Fruit fly (Drosophila melanogaster) whole organism, embryonic: Measurements from ENCODE around the gene CG13471.
A peak's percentile ranks its signal among the peaks of the same experiment; 100 is the strongest.

Experiments
- Antp ChIP-seq: fragments of 200-800 bp; sonication (Bioruptor generic); optimal IDR thresholded peaks from 3 replicates; lab custom pipeline; 2016; ENCODE audit warnings: missing biosample characterization, missing genetic modification characterization
- Atf-2 ChIP-seq: fragments of 200-800 bp; sonication (Bioruptor generic); optimal IDR thresholded peaks from 2 replicates; lab custom pipeline; 2016; ENCODE audit warnings: missing biosample characterization, missing genetic modification characterization
- CG10431 ChIP-seq: fragments of 200-800 bp; sonication (Bioruptor generic); optimal IDR thresholded peaks from 3 replicates; lab custom pipeline; 2018; ENCODE audit warnings: missing biosample characterization, mild to moderate bottlenecking, missing genetic modification characterization
- CG12391 ChIP-seq: fragments of 200-800 bp; sonication (Bioruptor generic); optimal IDR thresholded peaks from 3 replicates; lab custom pipeline; 2018; ENCODE audit warnings: missing biosample characterization, mild to moderate bottlenecking, missing genetic modification characterization, moderate library complexity
- CG13894 ChIP-seq: fragments of 200-800 bp; sonication (Bioruptor generic); optimal IDR thresholded peaks from 3 replicates; lab custom pipeline; 2018; ENCODE audit warnings: missing biosample characterization, mild to moderate bottlenecking, missing genetic modification characterization, moderate library complexity
- CG15601 ChIP-seq: fragments of 200-800 bp; sonication (Bioruptor generic); optimal IDR thresholded peaks from 3 replicates; lab custom pipeline; 2019; ENCODE audit warnings: missing biosample characterization, mild to moderate bottlenecking, missing genetic modification characterization, moderate library complexity
- CG2116 ChIP-seq: fragments of 200-800 bp; sonication (Bioruptor generic); optimal IDR thresholded peaks from 3 replicates; lab custom pipeline; 2018; ENCODE audit warnings: missing biosample characterization, mild to moderate bottlenecking, missing genetic modification characterization
- CG31224 ChIP-seq: fragments of 200-800 bp; sonication (Bioruptor generic); IDR thresholded peaks from 2 replicates; pipeline ENCODE4 v1.3.6; 2022; ENCODE audit warnings: missing biosample characterization, missing genetic modification characterization
- CG32772 ChIP-seq: fragments of 200-800 bp; sonication (Bioruptor generic); IDR thresholded peaks from 2 replicates; pipeline ENCODE4 v1.3.6; 2022; ENCODE audit warnings: missing biosample characterization, missing genetic modification characterization
- CG4282 ChIP-seq: fragments of 200-800 bp; sonication (Bioruptor generic); optimal IDR thresholded peaks from 2 replicates; lab custom pipeline; 2016; ENCODE audit warnings: missing biosample characterization, missing genetic modification characterization
- CG4820 ChIP-seq: fragments of 200-800 bp; sonication (Bioruptor generic); optimal IDR thresholded peaks from 3 replicates; lab custom pipeline; 2016; ENCODE audit warnings: missing biosample characterization, missing genetic modification characterization
- CG5953 ChIP-seq: fragments of 200-800 bp; sonication (Bioruptor generic); IDR thresholded peaks from 2 replicates; pipeline ENCODE4 v1.3.6; 2022; ENCODE audit warnings: missing biosample characterization, missing genetic modification characterization
- CG6254 ChIP-seq: fragments of 200-800 bp; sonication (Bioruptor generic); optimal IDR thresholded peaks from 3 replicates; lab custom pipeline; 2017; ENCODE audit warnings: mild to moderate bottlenecking, missing biosample characterization, missing genetic modification reagents, missing genetic modification characterization
- CG7271 ChIP-seq: fragments of 200-800 bp; sonication (Bioruptor generic); optimal IDR thresholded peaks from 2 replicates; lab custom pipeline; 2018; ENCODE audit warnings: missing biosample characterization, mild to moderate bottlenecking, missing genetic modification characterization, moderate library complexity
- CG8359 ChIP-seq: fragments of 200-800 bp; sonication (Bioruptor generic); optimal IDR thresholded peaks from 2 replicates; lab custom pipeline; 2017; ENCODE audit warnings: missing biosample characterization, mild to moderate bottlenecking, missing genetic modification characterization, borderline replicate concordance
- CG9797 ChIP-seq: fragments of 200-800 bp; sonication (Bioruptor generic); optimal IDR thresholded peaks from 3 replicates; lab custom pipeline; 2018; ENCODE audit warnings: missing biosample characterization, mild to moderate bottlenecking, missing genetic modification characterization
- CoRest ChIP-seq: fragments of 200-800 bp; sonication (Bioruptor generic); optimal IDR thresholded peaks from 3 replicates; lab custom pipeline; 2018; ENCODE audit warnings: missing biosample characterization, mild to moderate bottlenecking, missing genetic modification characterization, moderate library complexity
- Deaf1 ChIP-seq: fragments of 200-800 bp; optimal IDR thresholded peaks from 3 replicates; lab custom pipeline; 2019; ENCODE audit warnings: missing biosample characterization, mild to moderate bottlenecking, missing genetic modification characterization, moderate library complexity
- Dp ChIP-seq: fragments of 200-800 bp; sonication (Bioruptor generic); optimal IDR thresholded peaks from 2 replicates; lab custom pipeline; 2018; ENCODE audit warnings: missing biosample characterization, mild to moderate bottlenecking, missing genetic modification characterization, moderate library complexity
- Dref ChIP-seq: fragments of 200-800 bp; sonication (Bioruptor generic); IDR thresholded peaks from 2 replicates; pipeline ENCODE4 v1.3.6; 2022; ENCODE audit warnings: missing biosample characterization, missing genetic modification characterization
- Drgx ChIP-seq: fragments of 200-800 bp; sonication (Bioruptor generic); IDR thresholded peaks from 2 replicates; pipeline ENCODE4 v1.3.6; 2022; ENCODE audit warnings: missing biosample characterization, missing genetic modification characterization
- Ets97D ChIP-seq: fragments of 200-800 bp; sonication (Bioruptor generic); optimal IDR thresholded peaks from 3 replicates; lab custom pipeline; 2016; ENCODE audit warnings: missing biosample characterization, missing genetic modification characterization
- HHEX ChIP-seq: fragments of 200-800 bp; sonication (Bioruptor generic); optimal IDR thresholded peaks from 3 replicates; lab custom pipeline; 2017; ENCODE audit warnings: missing biosample characterization, mild to moderate bottlenecking, missing genetic modification characterization, missing genetic modification reagents
- Nf-YA ChIP-seq: fragments of 200-800 bp; sonication (Bioruptor generic); IDR thresholded peaks from 2 replicates; pipeline ENCODE4 v1.3.6; 2022; ENCODE audit warnings: missing biosample characterization, missing genetic modification characterization
- Sin3A ChIP-seq: fragments of >200 bp; optimal IDR thresholded peaks from 2 replicates; lab custom pipeline; 2018
- Sry-δ ChIP-seq: fragments of 200-800 bp; sonication (Bioruptor generic); optimal IDR thresholded peaks from 2 replicates; lab custom pipeline; 2016; ENCODE audit warnings: missing biosample characterization, missing genetic modification characterization
- amos ChIP-seq: fragments of 200-800 bp; sonication (Bioruptor generic); IDR thresholded peaks from 2 replicates; pipeline ENCODE4 v1.3.6; 2022; ENCODE audit warnings: missing biosample characterization, missing genetic modification characterization; ENCODE audit not compliant: partially characterized antibody
- cato ChIP-seq: fragments of 200-800 bp; sonication (Bioruptor generic); optimal IDR thresholded peaks from 2 replicates; lab custom pipeline; 2016; ENCODE audit warnings: missing biosample characterization, missing genetic modification characterization, borderline replicate concordance
- en ChIP-seq: fragments of 200-800 bp; sonication (Bioruptor generic); optimal IDR thresholded peaks from 2 replicates; lab custom pipeline; 2016; ENCODE audit warnings: missing biosample characterization, missing genetic modification characterization
- ewg ChIP-seq: fragments of 200-800 bp; sonication (Bioruptor generic); optimal IDR thresholded peaks from 3 replicates; lab custom pipeline; 2017; ENCODE audit warnings: mild to moderate bottlenecking, missing biosample characterization, missing genetic modification reagents, missing genetic modification characterization
- gem ChIP-seq: fragments of 200-800 bp; sonication (Bioruptor generic); optimal IDR thresholded peaks from 2 replicates; lab custom pipeline; 2019; ENCODE audit warnings: missing biosample characterization, mild to moderate bottlenecking, missing genetic modification characterization, moderate library complexity
- grn ChIP-seq: fragments of 200-800 bp; sonication (Bioruptor generic); optimal IDR thresholded peaks from 3 replicates; lab custom pipeline; 2017; ENCODE audit warnings: missing biosample characterization, missing genetic modification characterization
- her ChIP-seq: fragments of 200-800 bp; sonication (Bioruptor generic); optimal IDR thresholded peaks from 2 replicates; lab custom pipeline; 2016; ENCODE audit warnings: missing biosample characterization, missing genetic modification characterization
- inv ChIP-seq: fragments of 200-800 bp; sonication (Bioruptor generic); IDR thresholded peaks from 2 replicates; pipeline ENCODE4 v1.3.6; 2022; ENCODE audit warnings: missing biosample characterization, missing genetic modification characterization; ENCODE audit not compliant: partially characterized antibody
- jigr1 ChIP-seq: fragments of 200-800 bp; sonication (Bioruptor generic); IDR thresholded peaks from 3 replicates; pipeline ENCODE4 v1.3.6; 2022; ENCODE audit warnings: missing biosample characterization, missing genetic modification characterization
- jing ChIP-seq: fragments of 200-800 bp; sonication (Bioruptor generic); optimal IDR thresholded peaks from 2 replicates; lab custom pipeline; 2018; ENCODE audit warnings: missing biosample characterization, mild to moderate bottlenecking, missing genetic modification characterization
- kah ChIP-seq: fragments of 200-800 bp; sonication (Bioruptor generic); optimal IDR thresholded peaks from 2 replicates; lab custom pipeline; 2018; ENCODE audit warnings: missing biosample characterization, mild to moderate bottlenecking, missing genetic modification characterization
- odd ChIP-seq: fragments of 200-800 bp; sonication (Bioruptor generic); optimal IDR thresholded peaks from 2 replicates; lab custom pipeline; 2017; ENCODE audit warnings: missing biosample characterization, mild to moderate bottlenecking, missing genetic modification characterization
- p53 ChIP-seq: fragments of 200-800 bp; sonication (Bioruptor generic); optimal IDR thresholded peaks from 2 replicates; lab custom pipeline; 2016; ENCODE audit warnings: missing biosample characterization, missing genetic modification characterization
- rib ChIP-seq: fragments of 200-800 bp; sonication (Bioruptor generic); IDR thresholded peaks from 2 replicates; pipeline ENCODE4 v1.3.6; 2022; ENCODE audit warnings: missing biosample characterization, missing genetic modification characterization
- sd ChIP-seq: fragments of 200-800 bp; sonication (Bioruptor generic); optimal IDR thresholded peaks from 3 replicates; lab custom pipeline; 2018; ENCODE audit warnings: missing biosample characterization, mild to moderate bottlenecking, missing genetic modification characterization, moderate library complexity
- sens ChIP-seq: fragments of 200-800 bp; sonication (Bioruptor generic); peaks from one replicate; lab custom pipeline; 2016; ENCODE audit warnings: missing biosample characterization, missing genetic modification characterization
- sens-2 ChIP-seq: fragments of 200-800 bp; sonication (Bioruptor generic); IDR thresholded peaks from 2 replicates; pipeline ENCODE4 v1.3.6; 2022; ENCODE audit warnings: missing biosample characterization, missing genetic modification characterization
- slou ChIP-seq: fragments of 200-800 bp; sonication (Bioruptor generic); optimal IDR thresholded peaks from 3 replicates; lab custom pipeline; 2016; ENCODE audit warnings: missing biosample characterization, missing genetic modification characterization
- sr ChIP-seq: fragments of 200-800 bp; sonication (Bioruptor generic); IDR thresholded peaks from 3 replicates; pipeline ENCODE4 v1.3.6; 2022; ENCODE audit warnings: missing biosample characterization, missing genetic modification characterization
- ssp ChIP-seq: fragments of 200-800 bp; sonication (Bioruptor generic); IDR thresholded peaks from 2 replicates; pipeline ENCODE4 v1.3.6; 2022; ENCODE audit warnings: missing biosample characterization, missing genetic modification characterization
- tgo ChIP-seq: fragments of 200-800 bp; sonication (Bioruptor generic); IDR thresholded peaks from 3 replicates; pipeline ENCODE4 v1.3.6; 2022; ENCODE audit warnings: missing biosample characterization, missing genetic modification characterization
- tna ChIP-seq: fragments of 200-800 bp; sonication (Bioruptor generic); IDR thresholded peaks from 2 replicates; pipeline ENCODE4 v1.3.6; 2022; ENCODE audit warnings: missing biosample characterization, missing genetic modification characterization; ENCODE audit not compliant: partially characterized antibody
- z ChIP-seq: fragments of 200-800 bp; sonication (Bioruptor generic); IDR thresholded peaks from 3 replicates; pipeline ENCODE4 v1.3.6; 2022; ENCODE audit warnings: missing biosample characterization, missing genetic modification characterization
- zen ChIP-seq: fragments of 200-800 bp; sonication (Bioruptor generic); optimal IDR thresholded peaks from 3 replicates; lab custom pipeline; 2018; ENCODE audit warnings: missing biosample characterization, mild to moderate bottlenecking, missing genetic modification characterization, moderate library complexity

CG13471 gene

dm6 chr3L:14781082-14781862 lies 48.0 kb upstream of the CG13471 start (continued):
- peak; percentile 14 for TF ChIP-seq Ets97D
- peak; percentile 65 for TF ChIP-seq Atf-2
- TF ChIP-seq z (GFP tag; lab: Robert Waterston, UW), result peak; percentile 47; the same call in 1 of the 3 replicates
- TF ChIP-seq Drgx (GFP tag; lab: Robert Waterston, UW), result peak; percentile 71
- peak; percentile 87 for TF ChIP-seq CoRest (tag; lab: Kevin White, UChicago)
- TF ChIP-seq CG6254 (GFP tag; lab: Kevin White, UChicago), result peak; percentile 94
- TF ChIP-seq sens-2 (GFP tag; lab: Robert Waterston, UW), result no peak
- peak; percentile 80 for TF ChIP-seq gem (tag; lab: Kevin White, UChicago)
- no peak for TF ChIP-seq p53
- no peak for TF ChIP-seq tna (GFP tag; lab: Robert Waterston, UW)
- TF ChIP-seq odd, result peak; percentile 78
- peak; percentile 56 for TF ChIP-seq CG10431 (GFP tag; lab: Kevin White, UChicago)
- no peak for TF ChIP-seq ssp (GFP tag; lab: Robert Waterston, UW)
- peak; percentile 68 for TF ChIP-seq her
- no peak for TF ChIP-seq inv (GFP tag; lab: Robert Waterston, UW)
- peak; percentile 55 for TF ChIP-seq rib (GFP tag; lab: Robert Waterston, UW)
- no peak for TF ChIP-seq CG5953 (GFP tag; lab: Robert Waterston, UW)
- TF ChIP-seq CG9797, result no peak
- TF ChIP-seq Dref, result no peak
- peak; percentile 61 for TF ChIP-seq CG4820 (GFP tag; lab: Kevin White, UChicago)
- peak; percentile 58 for TF ChIP-seq CG15601 (tag; lab: Kevin White, UChicago)
- no peak for TF ChIP-seq CG32772 (GFP tag; lab: Robert Waterston, UW)
- TF ChIP-seq CG8359 (GFP tag; lab: Kevin White, UChicago), result peak; percentile 55
- peak; percentile 26; the same call in 2 of the 3 replicates for TF ChIP-seq tgo
- TF ChIP-seq amos (GFP tag; lab: Robert Waterston, UW), result peak; percentile 9; the same call in 1 of the 2 replicates
- no peak for TF ChIP-seq CG4282 (GFP tag; lab: Kevin White, UChicago)
- peak; percentile 12 for TF ChIP-seq Sry-δ (GFP tag; lab: Kevin White, UChicago)
- peak; percentile 52 for TF ChIP-seq cato (GFP tag; lab: Kevin White, UChicago)
- TF ChIP-seq HHEX (GFP tag; lab: Kevin White, UChicago), result peak; percentile 65
- TF ChIP-seq Dp (GFP tag; lab: Kevin White, UChicago), result no peak
- TF ChIP-seq CG13894, result peak; percentile 54
- TF ChIP-seq slou (GFP tag; lab: Kevin White, UChicago), result peak; percentile 23
- no peak for TF ChIP-seq Sin3A (lab: Kevin White, UChicago)
- peak; percentile 30 for TF ChIP-seq Antp (GFP tag; lab: Kevin White, UChicago)
- peak; percentile 57 for TF ChIP-seq zen
- TF ChIP-seq en (GFP tag; lab: Kevin White, UChicago), result peak; percentile 53
- no peak for TF ChIP-seq Nf-YA (GFP tag; lab: Robert Waterston, UW)
- TF ChIP-seq grn, result no peak
- TF ChIP-seq CG31224 (GFP tag; lab: Robert Waterston, UW), result no peak
- TF ChIP-seq CG2116 (GFP tag; lab: Kevin White, UChicago), result peak; percentile 12
- no peak for TF ChIP-seq jing (GFP tag; lab: Kevin White, UChicago)
- peak; percentile 95 for TF ChIP-seq sens (GFP tag; lab: Kevin White, UChicago)
- peak; percentile 61 for TF ChIP-seq kah (GFP tag; lab: Kevin White, UChicago)
- TF ChIP-seq Deaf1, result peak; percentile 28
- peak; percentile 94 for TF ChIP-seq sd
- peak; percentile 40 for TF ChIP-seq ewg (GFP tag; lab: Kevin White, UChicago)
- TF ChIP-seq CG12391 (tag; lab: Kevin White, UChicago), result peak; percentile 73
- TF ChIP-seq jigr1 (GFP tag; lab: Robert Waterston, UW), result no peak
- no peak; the same call in 2 of the 3 replicates for TF ChIP-seq sr (GFP tag; lab: Robert Waterston, UW)
- no peak for TF ChIP-seq CG7271
